Fruit fly (Drosophila melanogaster): ENCODE measurements around the gene Amt.

- no peak for TF ChIP-seq Hr96 (GFP tag; optimal IDR thresholded peaks at IDR 0.05)
- TF ChIP-seq toe (GFP tag; optimal IDR thresholded peaks at IDR 0.05) = no peak
- TF ChIP-seq pad (GFP tag; optimal IDR thresholded peaks at IDR 0.05) = peak; percentile 83
- TF ChIP-seq CG12768 (GFP tag; optimal IDR thresholded peaks at IDR 0.05) = peak; percentile 51
Measured at dm6 chr3R:15250454-15250853, 1.5 kb upstream of the Amt start.
